Fruit fly (Drosophila melanogaster): Measurements from ENCODE around the gene GluRIIB.

The GluRIIB gene

dm6 chr2L:5542944-5543515 lies 16.1 kb upstream of the GluRIIB start (continued):
- peak; percentile 66 for TF ChIP-seq caup (GFP tag; optimal IDR thresholded peaks at IDR 0.05; ENCODE audit: severe bottlenecking)
- TF ChIP-seq z (GFP tag; IDR thresholded peaks at IDR 0.05) = peak; percentile 99
- TF ChIP-seq disco-r (GFP tag; optimal IDR thresholded peaks at IDR 0.05) = no peak
- TF ChIP-seq CG12391 (tag; optimal IDR thresholded peaks at IDR 0.05) = peak; percentile 53
- peak in 1 of 2 experiments; percentile 7 for TF ChIP-seq Hr51 (GFP tag; optimal IDR thresholded peaks at IDR 0.05)
- no peak for TF ChIP-seq Atf-2 (GFP tag; optimal IDR thresholded peaks at IDR 0.05)
- no peak; the same call in none of the 2 replicates for TF ChIP-seq Ada2b (GFP tag; IDR thresholded peaks at IDR 0.05)
- TF ChIP-seq Hand (GFP tag; optimal IDR thresholded peaks at IDR 0.05) = peak; percentile 35
- TF ChIP-seq sr (GFP tag; IDR thresholded peaks at IDR 0.05) = 0 out of 3 replicates have a peak, but pooled peaks have one; percentile 21
- no peak for TF ChIP-seq Asciz (GFP tag; optimal IDR thresholded peaks at IDR 0.05)
- TF ChIP-seq tin (GFP tag; optimal IDR thresholded peaks at IDR 0.05) = peak; percentile 38
- peak; percentile 88 for TF ChIP-seq ci (GFP tag; IDR thresholded peaks at IDR 0.05)
- TF ChIP-seq CG13424 (tag; optimal IDR thresholded peaks at IDR 0.05) = peak; percentile 49
- TF ChIP-seq peb (GFP tag; IDR thresholded peaks at IDR 0.05) = no peak; the same call in 1 of the 2 replicates
- peak; percentile 49 for TF ChIP-seq dm (GFP tag; optimal IDR thresholded peaks at IDR 0.05)
- peak; percentile 71 for TF ChIP-seq Atf6 (GFP tag; IDR thresholded peaks at IDR 0.05)
- peak; percentile 53 for TF ChIP-seq odd (GFP tag; optimal IDR thresholded peaks at IDR 0.05)
- no peak for TF ChIP-seq lola (GFP tag; optimal IDR thresholded peaks at IDR 0.05)
- no peak for TF ChIP-seq CTCF (GFP tag; optimal IDR thresholded peaks at IDR 0.05)
- TF ChIP-seq CG4820 (GFP tag; optimal IDR thresholded peaks at IDR 0.05) = no peak
- TF ChIP-seq CG33213 (GFP tag; optimal IDR thresholded peaks at IDR 0.05) = no peak
- peak; percentile 64 for TF ChIP-seq mam (GFP tag; optimal IDR thresholded peaks at IDR 0.05)
- TF ChIP-seq CG32767 (GFP tag; IDR thresholded peaks at IDR 0.05) = peak; percentile 58; the same call in 1 of the 2 replicates
- no peak for TF ChIP-seq CG12744 (GFP tag; optimal IDR thresholded peaks at IDR 0.05)
- TF ChIP-seq CG12299 (tag; optimal IDR thresholded peaks at IDR 0.05) = no peak
- 0 out of 2 replicates have a peak, but pooled peaks have one; percentile 47 for TF ChIP-seq NFAT (GFP tag; IDR thresholded peaks at IDR 0.05)
- no peak for TF ChIP-seq gcm2 (GFP tag; optimal IDR thresholded peaks at IDR 0.05)
- no peak for TF ChIP-seq CG17612 (GFP tag; IDR thresholded peaks at IDR 0.05)
- no peak for TF ChIP-seq Mad (GFP tag; optimal IDR thresholded peaks at IDR 0.05)
- no peak for TF ChIP-seq CG10267 (tag; optimal IDR thresholded peaks at IDR 0.05)
- TF ChIP-seq ac (GFP tag; optimal IDR thresholded peaks at IDR 0.05) = no peak
- peak; percentile 36; the same call in 1 of the 3 replicates for TF ChIP-seq gce (GFP tag; IDR thresholded peaks at IDR 0.05)
- TF ChIP-seq CG7963 (GFP tag; IDR thresholded peaks at IDR 0.05; ENCODE audit: partially characterized antibody) = no peak
- TF ChIP-seq CG3726 (GFP tag; IDR thresholded peaks at IDR 0.05) = 0 out of 3 replicates have a peak, but pooled peaks have one; percentile 29
- TF ChIP-seq pb (GFP tag; optimal IDR thresholded peaks at IDR 0.05) = no peak
- TF ChIP-seq Adf1 (GFP tag; IDR thresholded peaks at IDR 0.05) = peak; percentile 75
- TF ChIP-seq CG15269 (tag; optimal IDR thresholded peaks at IDR 0.05) = no peak
- TF ChIP-seq CG34376 (GFP tag; optimal IDR thresholded peaks at IDR 0.05) = peak; percentile 27
- no peak for TF ChIP-seq tap (tag; optimal IDR thresholded peaks at IDR 0.05)
- TF ChIP-seq Trl (optimal IDR thresholded peaks at IDR 0.05) = peak; percentile 81 to 90
- TF ChIP-seq Trl (GFP tag; optimal IDR thresholded peaks at IDR 0.05) = peak; percentile 49
- no peak; the same call in 1 of the 2 replicates for TF ChIP-seq CG6272 (GFP tag; IDR thresholded peaks at IDR 0.05)
- peak; percentile 26 for TF ChIP-seq CG7786 (GFP tag; optimal IDR thresholded peaks at IDR 0.05)
- TF ChIP-seq Rfx (GFP tag; IDR thresholded peaks at IDR 0.05) = peak; percentile 78
- TF ChIP-seq zf30C (GFP tag; optimal IDR thresholded peaks at IDR 0.05) = peak; percentile 96
- no peak for TF ChIP-seq klu (GFP tag; IDR thresholded peaks at IDR 0.05)
- TF ChIP-seq CG13123 (GFP tag; optimal IDR thresholded peaks at IDR 0.05) = no peak
- no peak for TF ChIP-seq Oaz (GFP tag; IDR thresholded peaks at IDR 0.05)
- no peak for TF ChIP-seq CG1529 (GFP tag; optimal IDR thresholded peaks at IDR 0.05)
- TF ChIP-seq CG4360 (GFP tag; IDR thresholded peaks at IDR 0.05) = no peak
- TF ChIP-seq Hmr (GFP tag; optimal IDR thresholded peaks at IDR 0.05) = peak; percentile 54
- no peak for TF ChIP-seq btn (GFP tag; optimal IDR thresholded peaks at IDR 0.05)

Data from whole organism, embryonic.